Fruit fly (Drosophila melanogaster): Measurements from ENCODE around the gene CG32603.

DNA sequence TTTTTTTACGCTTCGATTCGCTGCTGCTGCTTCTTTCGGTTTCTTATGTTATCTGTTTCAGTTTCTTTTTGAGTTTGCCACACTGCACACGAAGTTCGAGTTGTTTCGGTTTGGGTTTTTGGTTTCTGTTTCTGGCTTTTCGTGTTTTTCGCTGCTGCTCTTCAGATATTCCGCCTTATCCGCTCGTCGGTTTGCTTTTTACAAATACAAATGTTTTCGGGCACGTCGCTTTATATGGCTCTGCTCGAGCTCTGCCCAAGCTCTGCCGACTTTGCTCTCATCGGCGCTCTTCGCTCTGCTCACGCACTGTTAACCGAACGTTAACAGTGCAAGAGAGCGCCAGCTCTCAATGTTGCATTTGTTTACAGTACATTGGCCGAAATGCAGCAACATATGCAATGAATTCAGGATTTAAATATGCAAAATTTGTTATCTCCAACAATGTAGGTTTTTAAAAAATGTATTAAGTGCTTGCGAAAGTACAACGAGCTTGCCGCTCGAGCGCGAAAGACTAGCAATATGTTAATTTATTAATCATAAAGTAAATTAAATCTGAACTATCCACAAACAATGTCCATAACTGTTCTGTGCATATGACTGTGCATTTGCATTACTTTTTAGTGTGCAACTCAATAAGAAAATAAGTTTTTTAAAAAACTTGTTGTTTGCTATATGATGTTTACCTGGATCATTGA, 27.0 kb downstream of the CG32603 start:
- TF ChIP-seq Mnt (GFP tag; optimal IDR thresholded peaks at IDR 0.05) (no peak), CG7101 (tag; optimal IDR thresholded peaks at IDR 0.05) (no peak), cnc (optimal IDR thresholded peaks at IDR 0.05) (no peak), toe (GFP tag; optimal IDR thresholded peaks at IDR 0.05) (no peak), cic (GFP tag; optimal IDR thresholded peaks at IDR 0.05) (no peak), kay (GFP tag; ENCODE audit: borderline replicate concordance) (no peak)

Measured in whole organism, adult.